Fruit fly (Drosophila melanogaster): ENCODE measurements around the gene CG2258.

Gene CG2258

dm6 chrX:8092075-8092682 lies 9.7 kb downstream of the CG2258 start (continued):
- peak; percentile 71 for TF ChIP-seq zfh2 (GFP tag; optimal IDR thresholded peaks at IDR 0.05)
- peak; percentile 94 for TF ChIP-seq CG31441 (GFP tag; IDR thresholded peaks at IDR 0.05)
- peak; percentile 85 for TF ChIP-seq CG32772 (GFP tag; IDR thresholded peaks at IDR 0.05)
- TF ChIP-seq unpg (GFP tag; optimal IDR thresholded peaks at IDR 0.05), result peak; percentile 94
- TF ChIP-seq h (optimal IDR thresholded peaks at IDR 0.05), result no peak
- peak; percentile 54 for TF ChIP-seq Side (GFP tag; optimal IDR thresholded peaks at IDR 0.05)
- TF ChIP-seq CG5953 (GFP tag; IDR thresholded peaks at IDR 0.05), result peak; percentile 76
- TF ChIP-seq CG12104 (GFP tag; optimal IDR thresholded peaks at IDR 0.05), result peak; percentile 95
- peak; percentile 44 for TF ChIP-seq ERR (GFP tag; optimal IDR thresholded peaks at IDR 0.05)
- TF ChIP-seq CG9727 (GFP tag; optimal IDR thresholded peaks at IDR 0.05), result peak; percentile 96
- TF ChIP-seq oc (tag; optimal IDR thresholded peaks at IDR 0.05), result peak; percentile 92
- TF ChIP-seq jigr1 (GFP tag; IDR thresholded peaks at IDR 0.05), result peak; percentile 90
- no peak for TF ChIP-seq fd102C (GFP tag; optimal IDR thresholded peaks at IDR 0.05)
- TF ChIP-seq sna (GFP tag; IDR thresholded peaks at IDR 0.05; ENCODE audit: partially characterized antibody), result no peak
- TF ChIP-seq HmgD (GFP tag; optimal IDR thresholded peaks at IDR 0.05), result no peak
- TF ChIP-seq Myb (GFP tag; optimal IDR thresholded peaks at IDR 0.05), result peak; percentile 28
- TF ChIP-seq CG2202 (tag; optimal IDR thresholded peaks at IDR 0.05), result peak; percentile 81
- TF ChIP-seq B-H2 (GFP tag; optimal IDR thresholded peaks at IDR 0.05), result peak; percentile 92
- peak; percentile 82 for TF ChIP-seq CG2889 (GFP tag; IDR thresholded peaks at IDR 0.05)
- peak; percentile 63 for TF ChIP-seq NK7.1 (GFP tag; optimal IDR thresholded peaks at IDR 0.05)
- 0 out of 2 replicates have a peak, but pooled peaks have one; percentile 8 for TF ChIP-seq aop (GFP tag; IDR thresholded peaks at IDR 0.05)
- TF ChIP-seq cato (GFP tag; optimal IDR thresholded peaks at IDR 0.05; ENCODE audit: borderline replicate concordance), result peak; percentile 84
- peak; percentile 80 for TF ChIP-seq Gsc (GFP tag; IDR thresholded peaks at IDR 0.05)
- TF ChIP-seq Fer3 (tag; optimal IDR thresholded peaks at IDR 0.05), result peak; percentile 95
- peak; percentile 25 for TF ChIP-seq ftz-f1 (GFP tag; optimal IDR thresholded peaks at IDR 0.05)
- peak; percentile 70 for TF ChIP-seq rib (GFP tag; IDR thresholded peaks at IDR 0.05)
- 0 out of 3 replicates have a peak, but pooled peaks have one; percentile 27 for TF ChIP-seq sr (GFP tag; IDR thresholded peaks at IDR 0.05)
- peak; percentile 95 for TF ChIP-seq Atf6 (GFP tag; IDR thresholded peaks at IDR 0.05)
- TF ChIP-seq sens (GFP tag), result peak; percentile 98
- peak; percentile 98 for TF ChIP-seq CoRest (tag; optimal IDR thresholded peaks at IDR 0.05)
- peak; percentile 71 for TF ChIP-seq Hey (tag; optimal IDR thresholded peaks at IDR 0.05)
- peak; percentile 95 for TF ChIP-seq phol (tag; optimal IDR thresholded peaks at IDR 0.05)
- TF ChIP-seq CG1602 (GFP tag; optimal IDR thresholded peaks at IDR 0.05), result peak; percentile 93
- peak; percentile 81 for TF ChIP-seq ro (GFP tag; IDR thresholded peaks at IDR 0.05)
- peak; percentile 84 for TF ChIP-seq CG30431 (GFP tag; optimal IDR thresholded peaks at IDR 0.05)
- TF ChIP-seq CG17802 (tag; optimal IDR thresholded peaks at IDR 0.05), result peak; percentile 55
- TF ChIP-seq CG4328 (GFP tag; optimal IDR thresholded peaks at IDR 0.05), result peak; percentile 97
- peak; percentile 92 for TF ChIP-seq CG12942 (GFP tag; optimal IDR thresholded peaks at IDR 0.05)
- no peak; the same call in 1 of the 2 replicates for TF ChIP-seq nerfin-2 (GFP tag; IDR thresholded peaks at IDR 0.05; ENCODE audit: partially characterized antibody)
- 0 out of 2 replicates have a peak, but pooled peaks have one; percentile 56 for TF ChIP-seq ham (GFP tag; IDR thresholded peaks at IDR 0.05)
- peak; percentile 85 for TF ChIP-seq Awh (GFP tag; IDR thresholded peaks at IDR 0.05)
- TF ChIP-seq hth (optimal IDR thresholded peaks at IDR 0.05), result no peak
- peak; percentile 85 for TF ChIP-seq Bteb2 (GFP tag; optimal IDR thresholded peaks at IDR 0.05)
- TF ChIP-seq CG10147 (GFP tag; optimal IDR thresholded peaks at IDR 0.05), result peak; percentile 94
- peak; percentile 60 for TF ChIP-seq CG43689 (GFP tag; IDR thresholded peaks at IDR 0.05)
- peak; percentile 75 for TF ChIP-seq NFAT (GFP tag; IDR thresholded peaks at IDR 0.05)
- TF ChIP-seq Elba2 (GFP tag; optimal IDR thresholded peaks at IDR 0.05), result no peak
- no peak for TF ChIP-seq Opbp (GFP tag; IDR thresholded peaks at IDR 0.05; ENCODE audit: partially characterized antibody)
- TF ChIP-seq CG14710 (tag; optimal IDR thresholded peaks at IDR 0.05), result peak; percentile 92
- TF ChIP-seq CG10462 (GFP tag; optimal IDR thresholded peaks at IDR 0.05), result peak; percentile 90
- peak; percentile 93 for TF ChIP-seq E2f1 (GFP tag; IDR thresholded peaks at IDR 0.05)

All from whole organism, embryonic.